ENCODE assay signal across 3 fruit fly cellular contexts in the genomic region with DNA sequence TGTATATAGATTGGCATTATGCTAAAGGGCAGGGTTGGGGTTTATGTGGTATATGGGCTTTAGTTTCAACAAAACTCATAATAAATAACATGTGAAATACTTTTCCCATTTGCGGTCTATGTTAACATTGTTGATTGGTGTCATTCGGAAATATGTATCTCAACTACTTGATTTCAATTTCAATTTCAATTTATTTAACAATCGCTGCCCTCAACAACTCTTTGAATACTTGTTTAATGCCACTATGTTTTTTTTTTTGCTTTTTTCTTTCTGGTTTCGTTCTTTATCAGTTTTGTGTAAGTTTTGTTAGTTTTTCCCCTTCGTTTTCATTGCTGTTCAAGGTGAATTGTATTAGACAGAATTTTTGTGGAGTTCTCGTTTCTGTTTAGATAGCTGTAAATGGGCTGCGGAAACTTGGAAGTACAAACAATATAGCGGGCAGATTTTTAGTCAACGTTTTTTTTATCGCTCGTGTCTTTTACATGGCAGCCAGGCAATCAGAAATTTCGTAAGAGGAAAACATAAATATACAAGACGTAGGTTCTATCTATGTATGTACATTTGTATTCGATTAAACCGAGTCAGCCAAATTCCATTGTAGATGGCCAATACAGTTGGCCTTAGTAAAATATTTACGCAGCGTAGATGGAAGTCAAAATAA.
A peak's percentile ranks its signal among the peaks of the same experiment; 100 is the strongest.
TF ChIP-seq lines count a peak whose summit lies in the region.

No protein-coding gene starts in this region.

- no peak for TF ChIP-seq CTCF in whole organism, embryonic (GFP tag; optimal IDR thresholded peaks at IDR 0.05; lab: Kevin White, UChicago)

TF ChIP-seq in whole organism, adult, 20 proteins besides CTCF, POLR2A, EP300 and RAD21:
- TF ChIP-seq toe (GFP tag; optimal IDR thresholded peaks at IDR 0.05; lab: Kevin White, UChicago), result no peak
- TF ChIP-seq kay (GFP tag; lab: Kevin White, UChicago; ENCODE audit: borderline replicate concordance), result peak; percentile 53
- no peak for TF ChIP-seq CG12768 (GFP tag; optimal IDR thresholded peaks at IDR 0.05; lab: Kevin White, UChicago)
- no peak for TF ChIP-seq ovo (GFP tag; optimal IDR thresholded peaks at IDR 0.05; lab: Kevin White, UChicago)
- TF ChIP-seq bab1 (GFP tag; optimal IDR thresholded peaks at IDR 0.05; lab: Kevin White, UChicago), result no peak
- TF ChIP-seq CG7101 (tag; optimal IDR thresholded peaks at IDR 0.05; lab: Kevin White, UChicago), result no peak
- TF ChIP-seq cnc (optimal IDR thresholded peaks at IDR 0.05; lab: Kevin White, UChicago), result no peak
- no peak for TF ChIP-seq CG33017 (tag; optimal IDR thresholded peaks at IDR 0.05; lab: Kevin White, UChicago)

TF ChIP-seq in whole organism, embryonic, 481 proteins besides CTCF, POLR2A, EP300 and RAD21 (continues in another document):
- TF ChIP-seq Awh (GFP tag; IDR thresholded peaks at IDR 0.05; lab: Robert Waterston, UW), result 0 out of 2 replicates have a peak, but pooled peaks have one; percentile 18
- no peak for TF ChIP-seq dmrt11E (tag; optimal IDR thresholded peaks at IDR 0.05; lab: Kevin White, UChicago)
- no peak for TF ChIP-seq lov (optimal IDR thresholded peaks at IDR 0.05; lab: Kevin White, UChicago)
- TF ChIP-seq lov (GFP tag; IDR thresholded peaks at IDR 0.05; lab: Robert Waterston, UW), result no peak
- no peak for TF ChIP-seq CG8290 (GFP tag; optimal IDR thresholded peaks at IDR 0.05; lab: Kevin White, UChicago)
- no peak for TF ChIP-seq CG8290 (tag; optimal IDR thresholded peaks at IDR 0.05; lab: Kevin White, UChicago)
- no peak for TF ChIP-seq CG10209 (GFP tag; optimal IDR thresholded peaks at IDR 0.05; lab: Kevin White, UChicago)
- TF ChIP-seq grn (GFP tag; optimal IDR thresholded peaks at IDR 0.05; lab: Kevin White, UChicago), result peak; percentile 11
- TF ChIP-seq tna (GFP tag; IDR thresholded peaks at IDR 0.05; lab: Robert Waterston, UW; ENCODE audit: partially characterized antibody), result no peak
- TF ChIP-seq sob (GFP tag; IDR thresholded peaks at IDR 0.05; lab: Robert Waterston, UW), result no peak
- no peak for TF ChIP-seq Usf (GFP tag; optimal IDR thresholded peaks at IDR 0.05; lab: Kevin White, UChicago)
- TF ChIP-seq sens-2 (GFP tag; IDR thresholded peaks at IDR 0.05; lab: Robert Waterston, UW), result no peak
- no peak for TF ChIP-seq gcm (GFP tag; optimal IDR thresholded peaks at IDR 0.05; lab: Kevin White, UChicago)
- TF ChIP-seq CkIIα-i1 (GFP tag; IDR thresholded peaks at IDR 0.05; lab: Robert Waterston, UW), result no peak
- peak; percentile 80 for TF ChIP-seq Med (GFP tag; lab: Kevin White, UChicago)
- TF ChIP-seq org-1 (GFP tag; optimal IDR thresholded peaks at IDR 0.05; lab: Kevin White, UChicago), result no peak
- no peak for TF ChIP-seq lilli (GFP tag; optimal IDR thresholded peaks at IDR 0.05; lab: Kevin White, UChicago)
- no peak for TF ChIP-seq HLH3B (GFP tag; IDR thresholded peaks at IDR 0.05; lab: Robert Waterston, UW)
- no peak for TF ChIP-seq CG8765 (GFP tag; IDR thresholded peaks at IDR 0.05; lab: Robert Waterston, UW)
- TF ChIP-seq mirr (GFP tag; optimal IDR thresholded peaks at IDR 0.05; lab: Kevin White, UChicago), result peak; percentile 75
- TF ChIP-seq CG7928 (GFP tag; optimal IDR thresholded peaks at IDR 0.05; lab: Kevin White, UChicago), result no peak
- peak; percentile 1 for TF ChIP-seq CHES-1-like (GFP tag; optimal IDR thresholded peaks at IDR 0.05; lab: Kevin White, UChicago)
- peak; percentile 60 for TF ChIP-seq exex (tag; optimal IDR thresholded peaks at IDR 0.05; lab: Kevin White, UChicago)
- peak; percentile 76 for TF ChIP-seq CG31224 (GFP tag; IDR thresholded peaks at IDR 0.05; lab: Robert Waterston, UW)
- no peak for TF ChIP-seq ro (GFP tag; IDR thresholded peaks at IDR 0.05; lab: Robert Waterston, UW)
- TF ChIP-seq sd (tag; optimal IDR thresholded peaks at IDR 0.05; lab: Kevin White, UChicago), result peak; percentile 61
- TF ChIP-seq Rfx (GFP tag; IDR thresholded peaks at IDR 0.05; lab: Robert Waterston, UW), result no peak; the same call in 1 of the 2 replicates
- TF ChIP-seq tap (tag; optimal IDR thresholded peaks at IDR 0.05; lab: Kevin White, UChicago), result no peak
- 0 out of 2 replicates have a peak, but pooled peaks have one; percentile 4 for TF ChIP-seq wdn (GFP tag; IDR thresholded peaks at IDR 0.05; lab: Robert Waterston, UW)
- no peak for TF ChIP-seq CG2120 (GFP tag; optimal IDR thresholded peaks at IDR 0.05; lab: Kevin White, UChicago)
- no peak for TF ChIP-seq CG17612 (GFP tag; IDR thresholded peaks at IDR 0.05; lab: Robert Waterston, UW)
- no peak for TF ChIP-seq Hr3 (GFP tag; optimal IDR thresholded peaks at IDR 0.05; lab: Kevin White, UChicago)
- TF ChIP-seq otp (GFP tag; IDR thresholded peaks at IDR 0.05; lab: Robert Waterston, UW), result no peak
- TF ChIP-seq bigmax (GFP tag; optimal IDR thresholded peaks at IDR 0.05; lab: Kevin White, UChicago), result no peak
- no peak for TF ChIP-seq fd3F (GFP tag; optimal IDR thresholded peaks at IDR 0.05; lab: Kevin White, UChicago)
- TF ChIP-seq CG14667 (GFP tag; IDR thresholded peaks at IDR 0.05; lab: Robert Waterston, UW), result no peak
- TF ChIP-seq crc (GFP tag; optimal IDR thresholded peaks at IDR 0.05; lab: Kevin White, UChicago), result no peak
- TF ChIP-seq CG7271 (tag; optimal IDR thresholded peaks at IDR 0.05; lab: Kevin White, UChicago), result no peak
- no peak for TF ChIP-seq CG1602 (GFP tag; optimal IDR thresholded peaks at IDR 0.05; lab: Kevin White, UChicago)
- no peak for TF ChIP-seq CG4282 (GFP tag; optimal IDR thresholded peaks at IDR 0.05; lab: Kevin White, UChicago)

TF ChIP-seq in whole organism, prepupa, 60 proteins besides CTCF, POLR2A, EP300 and RAD21:
- TF ChIP-seq Hr38 (GFP tag; optimal IDR thresholded peaks at IDR 0.05; lab: Kevin White, UChicago) (no peak), Met (GFP tag; optimal IDR thresholded peaks at IDR 0.05; lab: Kevin White, UChicago) (no peak), fkh (GFP tag; optimal IDR thresholded peaks at IDR 0.05; lab: Kevin White, UChicago) (peak; percentile 14), dac (GFP tag; optimal IDR thresholded peaks at IDR 0.05; lab: Kevin White, UChicago) (no peak), topi (GFP tag; optimal IDR thresholded peaks at IDR 0.05; lab: Kevin White, UChicago) (no peak)
